Fruit fly (Drosophila melanogaster) whole organism, wandering third instar larva: ENCODE measurements around the gene Ccdc85.

Experiments used
- Abd-B ChIP-seq: fragments of >200 bp; optimal IDR thresholded peaks from 2 replicates; lab custom pipeline; 2017; ENCODE audit warnings: missing biosample characterization, missing genetic modification characterization
- CG32264 ChIP-seq: fragments of 200-800 bp; sonication (Bioruptor generic); optimal IDR thresholded peaks from 2 replicates; lab custom pipeline; 2016; ENCODE audit warnings: missing biosample characterization, missing genetic modification characterization
- CG9705 ChIP-seq: fragments of 200-800 bp; sonication (Bioruptor generic); optimal IDR thresholded peaks from 2 replicates; lab custom pipeline; 2018; ENCODE audit warnings: missing biosample characterization, mild to moderate bottlenecking, missing genetic modification characterization
- CrebA ChIP-seq: fragments of 200-800 bp; sonication (Bioruptor generic); optimal IDR thresholded peaks from 2 replicates; lab custom pipeline; 2016; ENCODE audit warnings: missing biosample characterization, mild to moderate bottlenecking, missing genetic modification characterization, borderline replicate concordance
- Dfd ChIP-seq: fragments of >200 bp; optimal IDR thresholded peaks from 2 replicates; lab custom pipeline; 2017; ENCODE audit warnings: missing biosample characterization, missing genetic modification characterization
- Dif ChIP-seq: fragments of 200-275, 200-300 bp; sonication (Bioruptor generic); optimal IDR thresholded peaks from 2 replicates; lab custom pipeline; 2018; ENCODE audit warnings: missing biosample characterization, missing genetic modification characterization; ENCODE audit not compliant: partially characterized antibody
- GATAd ChIP-seq: sonication (Bioruptor generic); optimal IDR thresholded peaks from 2 replicates; lab custom pipeline; 2016; ENCODE audit warnings: missing biosample characterization, missing genetic modification characterization
- HLH106 ChIP-seq: fragments of 200-800 bp; optimal IDR thresholded peaks from 3 replicates; lab custom pipeline; 2019; ENCODE audit warnings: missing biosample characterization, mild to moderate bottlenecking, missing genetic modification characterization, moderate library complexity
- Hnf4 ChIP-seq: fragments of 200-800 bp; sonication (Bioruptor generic); optimal IDR thresholded peaks from 2 replicates; lab custom pipeline; 2016; ENCODE audit warnings: missing biosample characterization, mild to moderate bottlenecking, missing genetic modification characterization
- Hr78 ChIP-seq: fragments of >200 bp; optimal IDR thresholded peaks from 2 replicates; lab custom pipeline; 2017; ENCODE audit warnings: missing biosample characterization, missing genetic modification characterization
- Hr83 ChIP-seq: fragments of 200-300 bp; sonication (Bioruptor generic); optimal IDR thresholded peaks from 2 replicates; lab custom pipeline; 2016; ENCODE audit warnings: missing biosample characterization, mild to moderate bottlenecking, missing genetic modification characterization, moderate library complexity; ENCODE audit not compliant: poor library complexity, severe bottlenecking
- Jra ChIP-seq: sonication (Bioruptor generic); optimal IDR thresholded peaks from 2 replicates; lab custom pipeline; 2016; ENCODE audit warnings: missing biosample characterization, missing genetic modification characterization
- Mio ChIP-seq: sonication (Bioruptor generic); optimal IDR thresholded peaks from 2 replicates; lab custom pipeline; 2016; ENCODE audit warnings: missing biosample characterization, missing genetic modification characterization
- Myc ChIP-seq: fragments of >200 bp; optimal IDR thresholded peaks from 2 replicates; lab custom pipeline; 2017
- OdsH ChIP-seq: fragments of 200-800 bp; sonication (Bioruptor generic); optimal IDR thresholded peaks from 2 replicates; lab custom pipeline; 2016; ENCODE audit warnings: missing biosample characterization, mild to moderate bottlenecking, missing genetic modification characterization
- Rel ChIP-seq, 2 experiments: fragments of 200-800 bp; sonication (Bioruptor generic) in 1 of 2; optimal IDR thresholded peaks; 2 replicates in 1 of 2; 3 replicates in 1 of 2; lab custom pipeline; 2016 to 2019; ENCODE audit warnings: mild to moderate bottlenecking in 2 of 2, missing biosample characterization in 2 of 2, missing genetic modification characterization in 2 of 2, moderate library complexity in 1 of 2
- Vsx2 ChIP-seq: fragments of 200-300, 225-300 bp; sonication (Bioruptor generic); optimal IDR thresholded peaks from 2 replicates; lab custom pipeline; 2018; ENCODE audit warnings: missing biosample characterization, missing genetic modification characterization; ENCODE audit not compliant: partially characterized antibody
- br ChIP-seq: fragments of 200-800 bp; sonication (Bioruptor generic); optimal IDR thresholded peaks from 2 replicates; lab custom pipeline; 2016; ENCODE audit warnings: missing biosample characterization, missing genetic modification characterization
- brk ChIP-seq: fragments of 200-800 bp; sonication (Bioruptor generic); optimal IDR thresholded peaks from 2 replicates; lab custom pipeline; 2016; ENCODE audit warnings: missing biosample characterization, mild to moderate bottlenecking, missing genetic modification characterization
- dmrt93B ChIP-seq: fragments of 200-800 bp; sonication (Bioruptor generic); optimal IDR thresholded peaks from 2 replicates; lab custom pipeline; 2018; ENCODE audit warnings: missing biosample characterization, mild to moderate bottlenecking, missing genetic modification characterization
- ey ChIP-seq: fragments of 200-800 bp; sonication (Bioruptor generic); optimal IDR thresholded peaks from 2 replicates; lab custom pipeline; 2016; ENCODE audit warnings: missing biosample characterization, missing genetic modification characterization
- foxo ChIP-seq, 2 experiments: fragments of 200-800 bp; sonication (Bioruptor generic); optimal IDR thresholded peaks; 2 replicates in 1 of 2; 3 replicates in 1 of 2; lab custom pipeline; 2016 to 2017; ENCODE audit warnings: missing biosample characterization in 2 of 2, missing genetic modification characterization in 2 of 2
- fru ChIP-seq: fragments of 200-800 bp; sonication (Bioruptor generic); optimal IDR thresholded peaks from 3 replicates; lab custom pipeline; 2016; ENCODE audit warnings: missing biosample characterization, mild to moderate bottlenecking, missing genetic modification characterization
- h ChIP-seq: fragments of 200-800 bp; sonication (Bioruptor generic); optimal IDR thresholded peaks from 3 replicates; lab custom pipeline; 2016; ENCODE audit warnings: missing biosample characterization, mild to moderate bottlenecking, missing genetic modification characterization
- jim ChIP-seq: fragments of 175-275, 200-325 bp; sonication (Bioruptor generic); optimal IDR thresholded peaks from 2 replicates; lab custom pipeline; 2016; ENCODE audit warnings: missing biosample characterization, mild to moderate bottlenecking, missing genetic modification characterization
- lola ChIP-seq: fragments of >200 bp; optimal IDR thresholded peaks from 2 replicates; lab custom pipeline; 2017; ENCODE audit warnings: missing biosample characterization, missing genetic modification characterization
- pan ChIP-seq: fragments of >200 bp; optimal IDR thresholded peaks from 2 replicates; lab custom pipeline; 2017
- psq ChIP-seq: fragments of 200-800 bp; sonication (Bioruptor generic); optimal IDR thresholded peaks from 3 replicates; lab custom pipeline; 2017; ENCODE audit warnings: missing biosample characterization, mild to moderate bottlenecking, missing genetic modification characterization, moderate library complexity
- rgr ChIP-seq: fragments of 200-800 bp; sonication (Bioruptor generic); optimal IDR thresholded peaks from 3 replicates; lab custom pipeline; 2016; ENCODE audit warnings: missing biosample characterization, mild to moderate bottlenecking, missing genetic modification characterization
- sage ChIP-seq: fragments of 200-800 bp; sonication (Bioruptor generic); optimal IDR thresholded peaks from 2 replicates; lab custom pipeline; 2016; ENCODE audit warnings: missing biosample characterization, mild to moderate bottlenecking, missing genetic modification characterization
- sv ChIP-seq: fragments of 200-800 bp; sonication (Bioruptor generic); optimal IDR thresholded peaks from 3 replicates; lab custom pipeline; 2016; ENCODE audit warnings: missing biosample characterization, missing genetic modification characterization
- tai ChIP-seq: sonication (Bioruptor generic); optimal IDR thresholded peaks from 2 replicates; lab custom pipeline; 2016; ENCODE audit warnings: missing biosample characterization, missing genetic modification characterization

Ccdc85 gene

DNA sequence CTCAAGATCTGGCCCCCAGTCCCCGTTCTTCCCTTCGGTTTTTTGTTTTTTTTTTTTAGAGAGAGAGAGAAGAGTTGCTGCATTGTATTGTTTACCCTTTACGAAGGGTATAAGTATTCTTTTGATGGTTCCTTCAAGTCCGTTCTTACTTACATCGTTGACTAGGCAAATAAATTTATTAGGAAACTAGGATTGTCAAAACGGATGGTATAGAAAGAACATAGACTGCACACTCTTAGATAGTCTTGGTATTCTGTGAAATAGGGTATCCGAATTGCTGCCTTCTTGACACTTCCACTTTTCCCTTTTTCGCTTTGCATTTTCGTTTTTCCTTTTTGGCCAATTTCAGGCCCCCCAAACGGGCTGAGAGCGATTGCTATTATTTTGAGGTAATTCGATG is 12.4 kb downstream of the Ccdc85 start (continued):
- TF ChIP-seq Abd-B (GFP tag; lab: Kevin White, UChicago): no peak
- TF ChIP-seq sv: no peak
- peak; percentile 69 for TF ChIP-seq OdsH
- TF ChIP-seq rgr (GFP tag; lab: Kevin White, UChicago): peak; percentile 71
- TF ChIP-seq CG32264 (GFP tag; lab: Kevin White, UChicago): peak; percentile 46
- no peak for TF ChIP-seq Dfd (GFP tag; lab: Kevin White, UChicago)
- no peak for TF ChIP-seq Hr83 (GFP tag; lab: Kevin White, UChicago)
- no peak for TF ChIP-seq CG9705 (GFP tag; lab: Kevin White, UChicago)
- no peak for TF ChIP-seq Hr78 (GFP tag; lab: Kevin White, UChicago)
- TF ChIP-seq Mio (GFP tag; lab: Kevin White, UChicago): no peak
- TF ChIP-seq pan: no peak
- TF ChIP-seq psq (GFP tag; lab: Kevin White, UChicago): peak; percentile 68
- TF ChIP-seq, all 38 proteins: peak for 14

DNA sequence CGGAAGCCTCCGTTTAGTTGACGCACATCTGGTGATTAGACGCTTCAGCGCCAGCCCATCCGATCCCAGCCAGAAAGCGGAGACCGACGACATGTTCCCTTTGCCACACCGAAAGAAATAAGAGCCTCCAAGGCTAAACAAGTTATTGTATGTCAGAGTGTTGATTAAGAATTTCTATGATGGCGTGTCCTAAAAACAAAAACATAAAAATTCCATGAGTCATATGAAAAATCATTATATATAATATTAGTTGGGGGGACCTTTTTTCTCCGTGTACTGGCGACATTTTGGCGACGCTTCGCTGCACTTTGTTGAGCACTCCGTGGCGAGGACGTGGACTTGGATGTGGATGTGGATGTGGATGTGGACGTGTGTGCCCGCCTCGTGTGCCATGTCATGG is 13.7 kb downstream of the Ccdc85 start:
- no peak for TF ChIP-seq psq (GFP tag; lab: Kevin White, UChicago)
- no peak for TF ChIP-seq CrebA (GFP tag; lab: Kevin White, UChicago)
- TF ChIP-seq OdsH: peak; percentile 22
- TF ChIP-seq Mio (GFP tag; lab: Kevin White, UChicago): no peak
- TF ChIP-seq rgr (GFP tag; lab: Kevin White, UChicago): peak; percentile 41
- peak in 1 of 2 experiments; percentile 40 for TF ChIP-seq foxo (GFP tag; optimal IDR thresholded peaks at IDR 0.05; lab: Kevin White, UChicago)
- no peak for TF ChIP-seq lola (GFP tag; lab: Kevin White, UChicago)
- peak; percentile 20 for TF ChIP-seq br (GFP tag; lab: Kevin White, UChicago)
- TF ChIP-seq HLH106 (tag; lab: Kevin White, UChicago): peak; percentile 16
- peak; percentile 49 for TF ChIP-seq h (GFP tag; lab: Kevin White, UChicago)
- TF ChIP-seq ey (GFP tag; lab: Kevin White, UChicago): peak; percentile 21
- peak; percentile 30 for TF ChIP-seq sv

DNA sequence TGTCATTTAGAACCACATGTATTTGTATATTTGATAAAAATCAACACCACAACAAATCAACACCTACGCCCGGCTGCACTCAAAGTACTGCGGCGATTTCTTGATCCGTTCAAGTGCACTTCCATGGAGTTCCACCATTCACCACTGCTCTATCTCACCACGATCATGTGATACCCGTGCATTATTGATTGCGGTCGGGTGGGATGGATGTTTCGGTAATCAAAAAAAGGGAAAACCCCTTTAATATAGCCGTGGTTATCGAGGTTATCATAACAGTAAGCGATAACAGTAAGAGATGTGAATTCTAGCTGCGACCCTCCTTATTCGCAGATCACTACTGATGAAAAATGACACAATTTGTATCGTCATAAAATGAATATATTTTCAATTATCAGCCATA is 19.1 kb downstream of the Ccdc85 start, which contains the start of the genes CG17224 and CG17264:
Gene CG17224, minus strand, starts transcription at position 97 of the 400 bp plus-strand sequence.
Gene CG17264, plus strand, starts transcription at position 297 of the 400 bp plus-strand sequence.
- TF ChIP-seq Myc (lab: Kevin White, UChicago) (no peak), Rel (GFP tag; optimal IDR thresholded peaks at IDR 0.05; lab: Kevin White, UChicago) (no peak), Rel (tag; optimal IDR thresholded peaks at IDR 0.05; lab: Kevin White, UChicago) (peak; percentile 99), Dif (GFP tag; lab: Kevin White, UChicago) (peak; percentile 19), Hnf4 (GFP tag; lab: Kevin White, UChicago) (no peak), fru (GFP tag; lab: Kevin White, UChicago) (no peak), Vsx2 (no peak), Mio (GFP tag; lab: Kevin White, UChicago) (no peak), sage (GFP tag; lab: Kevin White, UChicago) (no peak), GATAd (no peak), CrebA (GFP tag; lab: Kevin White, UChicago) (no peak), dmrt93B (GFP tag; lab: Kevin White, UChicago) (no peak)
- TF ChIP-seq, all 38 proteins: peak for 2

DNA sequence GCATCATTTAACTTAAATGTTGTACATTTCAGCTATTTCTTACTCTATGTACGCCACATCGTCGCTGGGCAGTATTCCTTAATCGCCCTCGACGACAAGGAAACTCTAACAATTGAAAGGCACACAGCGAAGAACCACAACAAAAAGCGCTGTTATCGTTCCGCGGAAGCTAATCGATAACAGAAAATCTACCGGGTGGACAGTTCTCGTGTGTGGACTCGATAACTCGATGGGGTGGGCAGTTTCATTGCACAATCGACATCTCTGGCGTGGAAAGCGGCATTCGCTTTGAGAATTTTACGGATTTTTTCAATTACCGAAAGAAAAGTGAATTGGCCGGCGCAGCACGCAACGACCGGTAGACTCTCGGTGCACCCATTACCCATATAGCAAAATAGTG is 23.9 kb downstream of the Ccdc85 start, which contains the start of the genes alpha4GT1 and Prp40:
Gene alpha4GT1, minus strand, starts transcription at position 156 of the 400 bp plus-strand sequence.
Gene Prp40, plus strand, starts transcription at position 241 of the 400 bp plus-strand sequence.
- TF ChIP-seq Rel (GFP tag; optimal IDR thresholded peaks at IDR 0.05; lab: Kevin White, UChicago) (no peak), Rel (tag; optimal IDR thresholded peaks at IDR 0.05; lab: Kevin White, UChicago) (peak; percentile 52), tai (no peak), Myc (lab: Kevin White, UChicago) (peak; percentile 22)

- peak; percentile 49 for TF ChIP-seq Hr83 (GFP tag; lab: Kevin White, UChicago)
- no peak for TF ChIP-seq Rel (GFP tag; optimal IDR thresholded peaks at IDR 0.05; lab: Kevin White, UChicago)
- TF ChIP-seq Rel (tag; optimal IDR thresholded peaks at IDR 0.05; lab: Kevin White, UChicago): peak; percentile 21
- no peak for TF ChIP-seq GATAd
- TF ChIP-seq h (GFP tag; lab: Kevin White, UChicago): no peak
- no peak for TF ChIP-seq jim (GFP tag; lab: Kevin White, UChicago)
- TF ChIP-seq HLH106 (tag; lab: Kevin White, UChicago): no peak
- peak; percentile 35 for TF ChIP-seq Myc (lab: Kevin White, UChicago)
- no peak for TF ChIP-seq sage (GFP tag; lab: Kevin White, UChicago)
- no peak for TF ChIP-seq brk
- no peak for TF ChIP-seq CG32264 (GFP tag; lab: Kevin White, UChicago)
- no peak for TF ChIP-seq CG9705 (GFP tag; lab: Kevin White, UChicago)
- TF ChIP-seq Jra (GFP tag; lab: Kevin White, UChicago): no peak
- TF ChIP-seq, all 38 proteins: peak for 3
Observed at dm6 chr2L:3029012-3029411, 29.9 kb downstream of the Ccdc85 start, which contains the start of the genes Sf3b2 and CG17219. Sf3b2 (minus strand) TSS chr2L:3029168. CG17219 (plus strand) TSS chr2L:3029253.
